Worm (Caenorhabditis elegans) whole organism, L4 larva: Measurements from ENCODE around the gene bicd-1.

Experiments used
- F26F4.8 ChIP-seq: fragments of 200-800 bp; sonication (Bioruptor generic); conservative IDR thresholded peaks from 2 replicates; pipeline ENCODE4 v1.3.6; 2022; ENCODE audit warnings: missing genetic modification characterization, missing compliant biosample characterization
- F44E2.7 ChIP-seq: fragments of 200-800 bp; sonication (Bioruptor generic); IDR thresholded peaks from 2 replicates; pipeline ENCODE4 v2.1.2; 2022; ENCODE audit warnings: missing genetic modification characterization, missing compliant biosample characterization
- F49E8.2 ChIP-seq: sonication (generic microtip); optimal IDR thresholded peaks from 2 replicates; lab custom pipeline; 2016; ENCODE audit warnings: missing compliant biosample characterization, mild to moderate bottlenecking, missing genetic modification characterization, borderline replicate concordance
- T20F7.1 ChIP-seq: fragments of 200-800 bp; sonication (Bioruptor generic); optimal IDR thresholded peaks from 2 replicates; lab custom pipeline; 2018; ENCODE audit warnings: mild to moderate bottlenecking, missing genetic modification characterization, missing compliant biosample characterization
- T26A8.4 ChIP-seq: fragments of 200-800 bp; sonication (Bioruptor generic); IDR thresholded peaks from 2 replicates; pipeline ENCODE4 v1.3.6; 2022; ENCODE audit warnings: missing genetic modification characterization, missing compliant biosample characterization
- Y48G9A.11 ChIP-seq: fragments of 200-800 bp; sonication (Bioruptor generic); IDR thresholded peaks from 2 replicates; pipeline ENCODE4 v1.3.6; 2022; ENCODE audit warnings: missing genetic modification reagents, missing genetic modification characterization, missing compliant biosample characterization
- ZK546.5 ChIP-seq, 2 experiments: sonication (generic microtip); optimal IDR thresholded peaks; 2 replicates each; lab custom pipeline; 2017; ENCODE audit warnings: missing biosample characterization in 2 of 2, missing genetic modification characterization in 2 of 2
- aha-1 ChIP-seq: fragments of 150-350 bp; peaks from one replicate; lab custom pipeline; 2014; ENCODE audit warnings: missing biosample characterization, missing genetic modification characterization
- aly-2 ChIP-seq: sonication (generic microtip); optimal IDR thresholded peaks from 2 replicates; lab custom pipeline; 2018; ENCODE audit warnings: missing biosample characterization, missing genetic modification characterization
- arid-1 ChIP-seq: fragments of 200-800 bp; sonication (Bioruptor generic); conservative IDR thresholded peaks from 2 replicates; pipeline ENCODE4 v1.3.6; 2022; ENCODE audit warnings: missing genetic modification reagents, missing genetic modification characterization, missing compliant biosample characterization
- attf-4 ChIP-seq: sonication (generic microtip); optimal IDR thresholded peaks from 3 replicates; lab custom pipeline; 2017; ENCODE audit warnings: missing biosample characterization, missing genetic modification characterization
- ceh-28 ChIP-seq: fragments of 150-350 bp; optimal IDR thresholded peaks from 2 replicates; lab custom pipeline; 2014; ENCODE audit warnings: missing biosample characterization, missing genetic modification reagents, missing genetic modification characterization
- ceh-32 ChIP-seq: sonication (generic microtip); optimal IDR thresholded peaks from 2 replicates; lab custom pipeline; 2016; ENCODE audit warnings: mild to moderate bottlenecking, missing genetic modification characterization, missing compliant biosample characterization; ENCODE audit not compliant: poor library complexity
- ces-1 ChIP-seq: fragments of 150-350 bp; sonication (generic microtip); optimal IDR thresholded peaks from 4 replicates; lab custom pipeline; 2014; ENCODE audit warnings: missing biosample characterization, missing genetic modification reagents, missing genetic modification characterization
- cey-2 ChIP-seq: sonication (generic microtip); optimal IDR thresholded peaks from 3 replicates; lab custom pipeline; 2017; ENCODE audit warnings: missing genetic modification characterization, mild to moderate bottlenecking, missing compliant biosample characterization, antibody characterized with exemption, borderline replicate concordance; ENCODE audit not compliant: insufficient read depth
- daf-19 ChIP-seq: fragments of 200-800 bp; sonication (Bioruptor generic); conservative IDR thresholded peaks from 2 replicates; pipeline ENCODE4 v1.3.6; 2022; ENCODE audit warnings: missing genetic modification characterization, missing compliant biosample characterization
- dmd-6 ChIP-seq: fragments of 200-800 bp; sonication (Bioruptor generic); IDR thresholded peaks from 2 replicates; pipeline ENCODE4 v1.3.6; 2022; ENCODE audit warnings: missing genetic modification reagents, missing genetic modification characterization, missing compliant biosample characterization
- dmd-9 ChIP-seq: fragments of 200-800 bp; sonication (Bioruptor generic); IDR thresholded peaks from 2 replicates; pipeline ENCODE4 v1.3.6; 2022; ENCODE audit warnings: missing genetic modification reagents, missing genetic modification characterization, missing compliant biosample characterization
- dve-1 ChIP-seq: sonication (generic microtip); optimal IDR thresholded peaks from 2 replicates; lab custom pipeline; 2017; ENCODE audit warnings: antibody characterized with exemption, mild to moderate bottlenecking, missing genetic modification characterization, missing compliant biosample characterization; ENCODE audit not compliant: insufficient read depth
- fos-1 ChIP-seq: fragments of 150-350 bp; optimal IDR thresholded peaks from 2 replicates; lab custom pipeline; 2014; ENCODE audit warnings: missing biosample characterization, missing genetic modification characterization
- hif-1 ChIP-seq, 2 experiments: sonication (generic microtip); optimal IDR thresholded peaks; 2 replicates each; lab custom pipeline; 2016 to 2017; ENCODE audit warnings: missing compliant biosample characterization in 2 of 2, missing genetic modification characterization in 2 of 2, missing genetic modification reagents in 2 of 2, missing genotype in 2 of 2, mild to moderate bottlenecking in 1 of 2
- hlh-11 ChIP-seq: fragments of 200-800 bp; sonication (Bioruptor generic); optimal IDR thresholded peaks from 2 replicates; lab custom pipeline; 2018; ENCODE audit warnings: mild to moderate bottlenecking, missing genetic modification characterization, missing compliant biosample characterization
- hlh-30 ChIP-seq: sonication (generic microtip); optimal IDR thresholded peaks from 2 replicates; lab custom pipeline; 2017; ENCODE audit warnings: antibody characterized with exemption, mild to moderate bottlenecking, missing genetic modification characterization, missing compliant biosample characterization; ENCODE audit not compliant: insufficient read depth
- hmg-1.1 ChIP-seq: fragments of 200-800 bp; sonication (Bioruptor generic); IDR thresholded peaks from 2 replicates; pipeline ENCODE4 v1.3.6; 2022; ENCODE audit warnings: missing genetic modification reagents, missing genetic modification characterization, missing compliant biosample characterization
- lim-7 ChIP-seq: fragments of 200-800 bp; sonication (Bioruptor generic); IDR thresholded peaks from 2 replicates; pipeline ENCODE4 v1.3.6; 2022; ENCODE audit warnings: missing genetic modification characterization, missing compliant biosample characterization
- lin-13 ChIP-seq: fragments of 150-350 bp; optimal IDR thresholded peaks from 2 replicates; lab custom pipeline; 2014; ENCODE audit warnings: missing biosample characterization, missing genetic modification reagents, missing genetic modification characterization
- lin-38 ChIP-seq: fragments of 200-800 bp; sonication (Bioruptor generic); IDR thresholded peaks from 2 replicates; pipeline ENCODE4 v1.3.6; 2022; ENCODE audit warnings: missing genetic modification reagents, missing genetic modification characterization, missing compliant biosample characterization
- lsy-2 ChIP-seq, 2 experiments: fragments of 150-350 bp in 1 of 2; sonication (generic microtip) in 1 of 2; optimal IDR thresholded peaks; 2 replicates each; lab custom pipeline; 2014 to 2017; ENCODE audit warnings: missing biosample characterization in 2 of 2, missing genetic modification characterization in 2 of 2
- mdl-1 ChIP-seq, 2 experiments: fragments of 150-350 bp in 1 of 2; sonication (generic microtip) in 1 of 2; optimal IDR thresholded peaks; 2 replicates each; lab custom pipeline; 2014 to 2017; ENCODE audit warnings: missing biosample characterization in 2 of 2, missing genetic modification characterization in 2 of 2
- mep-1 ChIP-seq: fragments of 150-350 bp; sonication (generic microtip); optimal IDR thresholded peaks from 3 replicates; lab custom pipeline; 2014; ENCODE audit warnings: missing biosample characterization, missing genetic modification characterization
- mes-2 ChIP-seq: sonication (generic microtip); optimal IDR thresholded peaks from 2 replicates; lab custom pipeline; 2016; ENCODE audit warnings: missing genotype, mild to moderate bottlenecking, missing genetic modification characterization, missing compliant biosample characterization; ENCODE audit not compliant: poor library complexity, severe bottlenecking
- mxl-3 ChIP-seq: fragments of 200-800 bp; sonication (Bioruptor generic); optimal IDR thresholded peaks from 2 replicates; lab custom pipeline; 2018; ENCODE audit warnings: mild to moderate bottlenecking, missing genetic modification characterization, missing compliant biosample characterization
- nhr-10 ChIP-seq: fragments of 150-350 bp; optimal IDR thresholded peaks from 2 replicates; lab custom pipeline; 2014; ENCODE audit warnings: missing biosample characterization, missing genetic modification characterization
- nhr-11 ChIP-seq: fragments of 150-350 bp; optimal IDR thresholded peaks from 2 replicates; lab custom pipeline; 2014; ENCODE audit warnings: missing biosample characterization, missing genetic modification characterization
- nhr-111 ChIP-seq: fragments of 200-800 bp; sonication (Bioruptor generic); optimal IDR thresholded peaks from 2 replicates; lab custom pipeline; 2018; ENCODE audit warnings: mild to moderate bottlenecking, missing genetic modification characterization, missing compliant biosample characterization
- nhr-25 ChIP-seq: sonication (generic microtip); optimal IDR thresholded peaks from 2 replicates; lab custom pipeline; 2017; ENCODE audit warnings: missing genetic modification characterization, mild to moderate bottlenecking, missing compliant biosample characterization, antibody characterized with exemption, moderate library complexity, borderline replicate concordance; ENCODE audit not compliant: insufficient read depth
- nhr-6 ChIP-seq: fragments of 150-350 bp; optimal IDR thresholded peaks from 2 replicates; lab custom pipeline; 2014; ENCODE audit warnings: missing biosample characterization, missing genetic modification characterization
- nhr-76 ChIP-seq: fragments of 150-350 bp; optimal IDR thresholded peaks from 2 replicates; lab custom pipeline; 2014; ENCODE audit warnings: missing biosample characterization, missing genetic modification characterization
- pha-4 ChIP-seq, 2 experiments: fragments of 150-350 bp in 1 of 2; fragments of 200-800 bp in 1 of 2; sonication (Bioruptor generic) in 1 of 2; IDR thresholded peaks in 1 of 2; optimal IDR thresholded peaks in 1 of 2; 2 replicates each; pipeline versions ENCODE4 v1.3.6 to Lab custom; 2014 to 2022; ENCODE audit warnings: missing genetic modification characterization in 2 of 2, missing genetic modification reagents in 2 of 2, missing biosample characterization in 1 of 2, missing compliant biosample characterization in 1 of 2
- php-3 ChIP-seq: fragments of 200-800 bp; sonication (Bioruptor generic); IDR thresholded peaks from 2 replicates; pipeline ENCODE4 v1.3.6; 2022; ENCODE audit warnings: missing genetic modification reagents, missing genetic modification characterization, missing compliant biosample characterization
- sdz-12 ChIP-seq: fragments of 200-800 bp; sonication (Bioruptor generic); optimal IDR thresholded peaks from 2 replicates; lab custom pipeline; 2018; ENCODE audit warnings: mild to moderate bottlenecking, missing genetic modification characterization, missing compliant biosample characterization
- snpc-1.2 ChIP-seq: fragments of 200-800 bp; sonication (Bioruptor generic); IDR thresholded peaks from 2 replicates; pipeline ENCODE4 v1.3.6; 2022; ENCODE audit warnings: missing genetic modification reagents, missing genetic modification characterization, missing compliant biosample characterization
- spr-1 ChIP-seq: sonication (generic microtip); optimal IDR thresholded peaks from 2 replicates; lab custom pipeline; 2016; ENCODE audit warnings: mild to moderate bottlenecking, missing genetic modification characterization, missing compliant biosample characterization
- tag-97 ChIP-seq: fragments of 200-800 bp; sonication (Bioruptor generic); IDR thresholded peaks from 2 replicates; pipeline ENCODE4 v1.3.6; 2022; ENCODE audit warnings: missing genetic modification characterization, missing compliant biosample characterization
- tra-1 ChIP-seq: fragments of 200-800 bp; sonication (Bioruptor generic); IDR thresholded peaks from 2 replicates; pipeline ENCODE4 v1.3.6; 2022; ENCODE audit warnings: missing genetic modification reagents, missing genetic modification characterization, missing compliant biosample characterization
- unc-130 ChIP-seq: sonication (generic microtip); optimal IDR thresholded peaks from 2 replicates; lab custom pipeline; 2016; ENCODE audit warnings: missing genetic modification reagents, missing genetic modification characterization, missing compliant biosample characterization
- vab-7 ChIP-seq: fragments of 200-800 bp; sonication (Bioruptor generic); IDR thresholded peaks from 2 replicates; pipeline ENCODE4 v1.3.6; 2022; ENCODE audit warnings: missing genetic modification reagents, missing genetic modification characterization, missing compliant biosample characterization
- zfp-3 ChIP-seq: fragments of 200-800 bp; sonication (Bioruptor generic); conservative IDR thresholded peaks from 2 replicates; pipeline ENCODE4 v1.3.6; 2022; ENCODE audit warnings: missing genetic modification reagents, missing genetic modification characterization, missing compliant biosample characterization
- ztf-11 ChIP-seq: fragments of 150-350 bp; optimal IDR thresholded peaks from 2 replicates; lab custom pipeline; 2014; ENCODE audit warnings: missing biosample characterization, missing genetic modification characterization

bicd-1 gene

ce11 chrIV:6618607-6619006 lies 46.5 kb upstream of the bicd-1 start (continued):
- TF ChIP-seq hlh-11 (tag; lab: Kevin White, UChicago) (peak; percentile 72), php-3 (no peak), lsy-2 (tag; optimal IDR thresholded peaks at IDR 0.05; lab: Kevin White, UChicago) (peak in 1 of 2 experiments; percentile 34), ceh-28 (tag; lab: Kevin White, UChicago) (no peak), mep-1 (tag; lab: Kevin White, UChicago) (peak; percentile 29), ceh-32 (no peak), ces-1 (GFP tag; lab: Kevin White, UChicago) (no peak), nhr-111 (GFP tag; lab: Kevin White, UChicago) (no peak), aha-1 (tag; lab: Kevin White, UChicago) (no peak), hif-1 (tag; optimal IDR thresholded peaks at IDR 0.05; lab: Kevin White, UChicago) (peak in 1 of 2 experiments; percentile 12), dmd-9 (GFP tag; lab: Robert Waterston, UW) (no peak), spr-1 (no peak), arid-1 (no peak), nhr-25 (tag; lab: Kevin White, UChicago) (no peak), ztf-11 (no peak), mxl-3 (GFP tag; lab: Kevin White, UChicago) (peak; percentile 17), mdl-1 (tag; optimal IDR thresholded peaks at IDR 0.05; lab: Kevin White, UChicago) (no peak), hlh-30 (tag; lab: Kevin White, UChicago) (peak; percentile 62), hmg-1.1 (GFP tag; lab: Robert Waterston, UW) (no peak), T20F7.1 (GFP tag; lab: Kevin White, UChicago) (no peak), unc-130 (GFP tag; lab: Kevin White, UChicago) (no peak), F49E8.2 (no peak), zfp-3 (GFP tag; lab: Robert Waterston, UW) (no peak), lin-13 (no peak), sdz-12 (GFP tag; lab: Kevin White, UChicago) (no peak), nhr-10 (tag; lab: Kevin White, UChicago) (no peak), fos-1 (tag; lab: Kevin White, UChicago) (no peak), daf-19 (no peak)

ce11 chrIV:6613296-6613695 lies 41.2 kb upstream of the bicd-1 start, which contains the start of gene drh-1:
Gene drh-1 (minus strand): TSS chrIV:6613353.
- TF ChIP-seq nhr-11 (tag; lab: Kevin White, UChicago) (no peak), Y48G9A.11 (GFP tag; lab: Robert Waterston, UW) (no peak), mep-1 (tag; lab: Kevin White, UChicago) (no peak), F44E2.7 (GFP tag; lab: Robert Waterston, UW) (no peak), hmg-1.1 (GFP tag; lab: Robert Waterston, UW) (no peak), snpc-1.2 (GFP tag; lab: Robert Waterston, UW) (peak; percentile 73), vab-7 (GFP tag; lab: Robert Waterston, UW) (no peak), tra-1 (GFP tag; lab: Robert Waterston, UW) (no peak), T26A8.4 (GFP tag; lab: Robert Waterston, UW) (no peak), hif-1 (tag; optimal IDR thresholded peaks at IDR 0.05; lab: Kevin White, UChicago) (no peak), fos-1 (tag; lab: Kevin White, UChicago) (no peak), aly-2 (tag; lab: Kevin White, UChicago) (no peak), pha-4 (GFP tag; IDR thresholded peaks at IDR 0.05; lab: Robert Waterston, UW) (no peak), pha-4 (tag; optimal IDR thresholded peaks at IDR 0.05; lab: Kevin White, UChicago) (no peak), nhr-76 (tag; lab: Kevin White, UChicago) (no peak), nhr-6 (tag; lab: Kevin White, UChicago) (peak; percentile 18), lim-7 (GFP tag; lab: Robert Waterston, UW) (no peak), arid-1 (no peak), dmd-6 (GFP tag; lab: Robert Waterston, UW) (no peak), lsy-2 (tag; optimal IDR thresholded peaks at IDR 0.05; lab: Kevin White, UChicago) (peak in 1 of 2 experiments; percentile 65), mes-2 (peak; percentile 46), nhr-25 (tag; lab: Kevin White, UChicago) (no peak), lin-13 (no peak), ZK546.5 (tag; optimal IDR thresholded peaks at IDR 0.05; lab: Kevin White, UChicago) (no peak), F26F4.8 (no peak), dve-1 (tag; lab: Kevin White, UChicago) (peak; percentile 44), attf-4 (tag; lab: Kevin White, UChicago) (no peak), tag-97 (GFP tag; lab: Robert Waterston, UW) (no peak), lin-38 (peak; percentile 68), cey-2 (tag; lab: Kevin White, UChicago) (no peak)
